Worm (Caenorhabditis elegans): ENCODE measurements around the gene clec-59.
A peak's percentile ranks its signal among the peaks of the same experiment; 100 is the strongest.
"Not testable (repeated sequence)": the region's sequence is repeated elsewhere in the genome, so short reads cannot be mapped to it uniquely, and the experiment has no call there.

The clec-59 gene

DNA sequence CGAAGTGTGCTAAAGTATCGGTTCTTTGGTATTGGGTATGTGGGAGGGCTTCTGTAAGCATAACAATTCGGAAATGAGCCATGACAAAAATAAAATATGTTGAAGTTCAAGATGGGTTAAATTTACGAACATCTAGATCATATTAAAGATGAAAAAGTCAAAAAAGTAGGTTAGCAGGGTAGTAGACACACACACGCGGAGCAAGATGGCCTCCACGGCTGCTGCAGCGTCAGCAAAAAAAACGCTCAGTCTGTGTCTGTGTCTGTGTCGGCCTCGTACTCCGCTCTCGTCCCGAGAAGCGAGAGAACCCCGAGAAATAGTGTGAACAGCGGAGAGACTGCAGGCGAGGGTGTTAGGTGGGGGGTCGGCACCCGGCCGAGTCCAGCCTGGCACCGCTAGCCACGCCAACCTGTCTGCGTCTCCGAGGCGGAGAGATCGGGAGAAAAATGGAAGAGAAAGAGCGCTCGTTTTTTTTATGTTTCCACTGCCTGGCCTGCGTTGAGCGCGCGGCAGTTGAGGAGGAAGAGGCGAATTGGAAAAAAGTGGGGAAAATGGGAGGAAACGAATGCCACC is 23.3 kb upstream of the clec-59 start, which contains the start of gene myrf-1:
Gene myrf-1, minus strand, starts transcription at position 51 of the 573 bp plus-strand sequence.
- TF ChIP-seq ama-1 (optimal IDR thresholded peaks at IDR 0.05) (no peak), hmg-4 (GFP tag; optimal IDR thresholded peaks at IDR 0.05) (peak; percentile 86), hnd-1 (tag; optimal IDR thresholded peaks at IDR 0.05) (no peak), tra-4 (tag; optimal IDR thresholded peaks at IDR 0.05) (no peak), B0310.2 (tag; optimal IDR thresholded peaks at IDR 0.05) (no peak), pes-1 (GFP tag; IDR thresholded peaks at IDR 0.05) (no peak), ceh-13 (GFP tag; optimal IDR thresholded peaks at IDR 0.05) (no peak), tbx-11 (GFP tag; IDR thresholded peaks at IDR 0.05) (no peak), aly-1 (tag; optimal IDR thresholded peaks at IDR 0.05) (no peak), sea-1 (GFP tag; conservative IDR thresholded peaks at IDR 0.05) (no peak), scrt-1 (GFP tag; IDR thresholded peaks at IDR 0.05) (0 out of 2 replicates have a peak, but pooled peaks have one; percentile 45), flt-1 (GFP tag; IDR thresholded peaks at IDR 0.05) (peak; percentile 55; the same call in 1 of the 2 replicates), ceh-36 (tag; optimal IDR thresholded peaks at IDR 0.05) (peak; percentile 18), hmbx-1 (tag; optimal IDR thresholded peaks at IDR 0.05) (no peak), F13C5.2 (tag; optimal IDR thresholded peaks at IDR 0.05) (peak; percentile 69), tbx-37 (GFP tag; conservative IDR thresholded peaks at IDR 0.05) (no peak), ets-7 (tag; optimal IDR thresholded peaks at IDR 0.05) (no peak)

DNA sequence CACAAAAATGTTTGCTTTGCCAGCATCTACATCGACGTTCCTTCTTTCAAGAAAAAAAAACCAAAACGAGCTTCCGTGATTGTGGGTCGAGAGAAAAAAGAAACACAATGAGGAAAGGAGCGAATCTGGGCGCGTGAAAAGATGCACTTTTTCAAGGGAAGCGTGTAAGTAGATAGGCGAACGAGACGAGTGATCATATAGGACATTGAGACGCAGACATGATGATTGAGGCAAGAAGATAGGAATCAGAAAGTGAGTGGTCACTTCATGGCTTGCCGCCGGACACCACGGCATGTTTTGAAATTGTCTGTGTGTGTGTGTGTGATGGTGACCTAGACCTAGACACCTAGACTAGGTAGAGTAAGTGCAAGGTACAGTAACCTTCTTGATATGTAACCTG is 22.3 kb upstream of the clec-59 start:
- no peak for TF ChIP-seq ceh-13 (GFP tag; optimal IDR thresholded peaks at IDR 0.05)
- TF ChIP-seq pes-1 (GFP tag; IDR thresholded peaks at IDR 0.05), result no peak
- peak; percentile 34 for TF ChIP-seq hmg-4 (GFP tag; optimal IDR thresholded peaks at IDR 0.05)
- TF ChIP-seq sea-1 (GFP tag; conservative IDR thresholded peaks at IDR 0.05), result no peak
- TF ChIP-seq F13C5.2 (tag; optimal IDR thresholded peaks at IDR 0.05), result peak; percentile 28
- no peak for TF ChIP-seq tbx-11 (GFP tag; IDR thresholded peaks at IDR 0.05)
- TF ChIP-seq hmbx-1 (tag; optimal IDR thresholded peaks at IDR 0.05), result no peak
- TF ChIP-seq ets-7 (tag; optimal IDR thresholded peaks at IDR 0.05), result no peak

DNA sequence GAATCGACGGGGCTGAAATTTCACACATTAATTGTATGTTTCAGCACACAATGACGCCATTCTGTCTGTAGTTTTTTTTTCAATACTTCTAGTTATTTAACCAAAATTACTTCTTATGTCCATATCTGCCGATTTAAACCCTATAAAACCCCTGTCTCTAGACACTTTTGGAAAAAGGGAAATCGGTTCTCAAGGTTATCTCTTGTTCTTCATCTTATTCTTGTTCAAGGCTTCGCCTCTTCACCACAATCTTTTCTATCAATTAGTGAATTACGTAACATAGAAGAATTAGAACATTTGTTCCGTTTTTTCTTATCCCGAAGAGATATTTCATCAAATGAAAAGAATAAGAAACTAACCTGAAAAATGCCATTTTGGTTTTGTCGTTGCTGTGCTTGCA is 21.4 kb upstream of the clec-59 start:
- TF ChIP-seq ama-1 (optimal IDR thresholded peaks at IDR 0.05) (no peak), hnd-1 (tag; optimal IDR thresholded peaks at IDR 0.05) (no peak), ceh-13 (GFP tag; optimal IDR thresholded peaks at IDR 0.05) (no peak), scrt-1 (GFP tag; IDR thresholded peaks at IDR 0.05) (no peak)

DNA sequence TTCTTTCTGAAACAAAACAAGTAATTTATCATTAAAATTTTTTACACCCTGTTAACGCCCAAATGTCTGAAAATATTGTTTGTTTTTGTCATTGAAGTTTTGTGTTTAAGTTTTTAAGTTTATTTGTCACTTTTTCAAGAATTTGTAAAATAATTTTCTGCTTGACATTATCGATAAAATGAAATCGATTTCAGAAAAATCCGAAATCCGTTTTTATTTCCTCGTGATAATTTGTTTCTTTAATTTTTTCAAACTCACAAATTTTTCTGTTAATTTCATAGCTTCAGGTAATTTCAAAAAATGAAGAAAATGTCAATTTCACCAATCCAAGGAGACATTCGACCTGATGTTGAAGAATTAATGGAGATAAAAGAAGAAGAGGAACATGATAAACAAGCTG is 16.7 kb upstream of the clec-59 start, which contains the start of gene ZK666.12:
Gene ZK666.12, plus strand, starts transcription at position 301 of the 400 bp plus-strand sequence.
- no peak for TF ChIP-seq tbx-11 (GFP tag; IDR thresholded peaks at IDR 0.05)
- TF ChIP-seq ceh-36 (tag; optimal IDR thresholded peaks at IDR 0.05), result no peak
- no peak for TF ChIP-seq ama-1 (optimal IDR thresholded peaks at IDR 0.05)
- TF ChIP-seq pes-1 (GFP tag; IDR thresholded peaks at IDR 0.05), result no peak
- TF ChIP-seq F13C5.2 (tag; optimal IDR thresholded peaks at IDR 0.05), result no peak
- TF ChIP-seq aly-1 (tag; optimal IDR thresholded peaks at IDR 0.05), result no peak
- TF ChIP-seq ceh-13 (GFP tag; optimal IDR thresholded peaks at IDR 0.05), result no peak
- TF ChIP-seq hmbx-1 (tag; optimal IDR thresholded peaks at IDR 0.05), result no peak
- no peak for TF ChIP-seq hmg-4 (GFP tag; optimal IDR thresholded peaks at IDR 0.05)
- no peak for TF ChIP-seq sea-1 (GFP tag; conservative IDR thresholded peaks at IDR 0.05)
- no peak for TF ChIP-seq tbx-37 (GFP tag; conservative IDR thresholded peaks at IDR 0.05)
- no peak for TF ChIP-seq tra-4 (tag; optimal IDR thresholded peaks at IDR 0.05)
- no peak for TF ChIP-seq hnd-1 (tag; optimal IDR thresholded peaks at IDR 0.05)
- no peak for TF ChIP-seq ets-7 (tag; optimal IDR thresholded peaks at IDR 0.05)
- TF ChIP-seq flt-1 (GFP tag; IDR thresholded peaks at IDR 0.05), result no peak
- TF ChIP-seq scrt-1 (GFP tag; IDR thresholded peaks at IDR 0.05), result no peak
- TF ChIP-seq B0310.2 (tag; optimal IDR thresholded peaks at IDR 0.05), result no peak

DNA sequence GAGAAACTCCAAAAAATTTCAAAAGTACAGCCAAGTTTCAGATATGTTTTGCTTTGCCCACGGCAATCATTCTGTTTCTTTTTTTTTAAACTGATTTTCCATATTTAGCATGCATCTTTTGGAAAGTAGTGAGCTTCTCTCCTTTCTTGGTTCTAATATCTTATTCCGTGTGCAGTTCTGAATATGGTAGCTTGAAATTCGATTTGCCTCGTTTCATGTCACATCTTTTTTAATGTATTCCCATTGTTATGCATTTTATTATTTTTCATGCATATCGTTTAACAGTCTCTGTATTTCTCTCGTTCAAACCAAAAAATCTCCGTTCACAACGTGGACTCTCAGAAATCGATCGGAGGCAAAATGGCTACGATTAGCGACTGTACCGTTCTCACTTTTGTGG is 15.2 kb upstream of the clec-59 start, which contains the start of gene ZK666.14:
Gene ZK666.14, plus strand, starts transcription at position 301 of the 400 bp plus-strand sequence.
- TF ChIP-seq flt-1 (GFP tag; IDR thresholded peaks at IDR 0.05) (no peak), ceh-36 (tag; optimal IDR thresholded peaks at IDR 0.05) (no peak), aly-1 (tag; optimal IDR thresholded peaks at IDR 0.05) (no peak), F13C5.2 (tag; optimal IDR thresholded peaks at IDR 0.05) (no peak), hmbx-1 (tag; optimal IDR thresholded peaks at IDR 0.05) (no peak), hnd-1 (tag; optimal IDR thresholded peaks at IDR 0.05) (no peak), tbx-37 (GFP tag; conservative IDR thresholded peaks at IDR 0.05) (no peak), scrt-1 (GFP tag; IDR thresholded peaks at IDR 0.05) (no peak), hmg-4 (GFP tag; optimal IDR thresholded peaks at IDR 0.05) (no peak), tbx-11 (GFP tag; IDR thresholded peaks at IDR 0.05) (no peak), ama-1 (optimal IDR thresholded peaks at IDR 0.05) (no peak), tra-4 (tag; optimal IDR thresholded peaks at IDR 0.05) (no peak), sea-1 (GFP tag; conservative IDR thresholded peaks at IDR 0.05) (no peak), ceh-13 (GFP tag; optimal IDR thresholded peaks at IDR 0.05) (no peak)

DNA sequence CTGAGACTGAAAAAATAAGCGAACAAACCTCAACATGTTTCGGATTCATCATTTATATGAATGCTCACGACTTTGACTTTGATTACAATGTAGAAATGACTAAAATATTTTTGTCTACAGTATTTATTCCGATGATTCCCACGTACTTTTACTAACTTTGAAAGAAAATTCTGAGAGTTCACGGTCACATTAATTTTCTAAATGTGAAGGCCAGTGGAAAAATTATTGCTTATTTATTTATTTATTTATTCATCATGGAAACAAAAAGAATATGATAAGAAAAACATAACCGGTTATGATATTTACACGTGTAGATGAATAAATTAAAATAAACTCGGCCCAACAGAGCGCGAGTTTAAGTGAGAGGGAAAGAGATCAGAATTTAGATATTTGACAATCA is 13.8 kb upstream of the clec-59 start, which contains the start of gene ZK666.8:
Gene ZK666.8, minus strand, starts transcription at position 101 of the 400 bp plus-strand sequence.
- TF ChIP-seq pes-1 (GFP tag; IDR thresholded peaks at IDR 0.05); flt-1 (GFP tag; IDR thresholded peaks at IDR 0.05); aly-1 (tag; optimal IDR thresholded peaks at IDR 0.05): not testable (repeated sequence)

DNA sequence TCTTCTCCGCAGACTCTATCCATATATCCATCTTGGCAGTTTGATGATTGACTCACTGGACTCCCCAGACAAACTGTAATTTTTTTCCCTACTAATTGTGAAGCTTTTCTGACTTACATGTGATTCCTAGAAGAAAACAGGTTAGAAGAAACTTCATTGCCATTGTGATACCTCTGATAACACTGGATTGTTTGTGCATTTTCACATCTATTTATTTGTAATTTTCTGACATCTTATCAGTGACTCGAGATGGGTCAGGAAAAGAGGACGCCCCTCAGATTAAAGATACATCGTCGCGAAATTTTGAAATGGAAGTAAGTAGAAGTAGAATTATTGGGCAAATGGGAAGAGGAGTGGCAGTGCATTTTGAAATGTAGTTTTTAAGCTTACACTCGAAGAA is 11.1 kb upstream of the clec-59 start, which contains the start of gene clec-61:
Gene clec-61, minus strand, starts transcription at position 209 of the 400 bp plus-strand sequence.
- TF ChIP-seq F13C5.2 (tag; optimal IDR thresholded peaks at IDR 0.05) (no peak), tbx-11 (GFP tag; IDR thresholded peaks at IDR 0.05) (no peak), hmbx-1 (tag; optimal IDR thresholded peaks at IDR 0.05) (no peak), tra-4 (tag; optimal IDR thresholded peaks at IDR 0.05) (no peak), ets-7 (tag; optimal IDR thresholded peaks at IDR 0.05) (no peak), B0310.2 (tag; optimal IDR thresholded peaks at IDR 0.05) (no peak), ceh-36 (tag; optimal IDR thresholded peaks at IDR 0.05) (no peak), aly-1 (tag; optimal IDR thresholded peaks at IDR 0.05) (no peak), flt-1 (GFP tag; IDR thresholded peaks at IDR 0.05) (no peak), pes-1 (GFP tag; IDR thresholded peaks at IDR 0.05) (no peak), ceh-13 (GFP tag; optimal IDR thresholded peaks at IDR 0.05) (no peak), scrt-1 (GFP tag; IDR thresholded peaks at IDR 0.05) (no peak), tbx-37 (GFP tag; conservative IDR thresholded peaks at IDR 0.05) (no peak), hmg-4 (GFP tag; optimal IDR thresholded peaks at IDR 0.05) (no peak), ama-1 (optimal IDR thresholded peaks at IDR 0.05) (no peak), hnd-1 (tag; optimal IDR thresholded peaks at IDR 0.05) (no peak), sea-1 (GFP tag; conservative IDR thresholded peaks at IDR 0.05) (no peak)
